Worm (Caenorhabditis elegans): Measurements from ENCODE around the gene phdh-1.

DNA sequence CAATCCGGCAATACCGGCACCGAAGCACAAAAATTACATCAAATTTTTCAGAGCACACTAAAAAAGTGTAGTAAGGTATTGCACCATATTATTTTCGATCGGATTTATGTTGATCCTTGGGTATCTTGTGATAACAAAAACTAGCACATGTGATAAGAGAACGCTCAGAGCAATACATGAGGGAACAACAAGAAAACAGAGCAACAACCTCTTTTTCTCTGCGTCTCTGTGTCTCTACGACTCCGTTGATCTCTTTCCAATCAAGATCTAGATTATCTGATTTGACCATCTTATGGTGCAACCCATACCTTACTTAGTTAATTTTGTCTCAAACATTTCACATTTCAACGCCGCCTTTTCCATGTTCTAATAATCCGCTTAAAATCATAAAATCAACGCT lies 6.0 kb downstream of the phdh-1 start, which contains the start of gene tag-10:
- no peak for TF ChIP-seq nhr-76 (tag; optimal IDR thresholded peaks at IDR 0.05)
- no peak for TF ChIP-seq pha-4 (tag; optimal IDR thresholded peaks at IDR 0.05)
- TF ChIP-seq nhr-237 (tag; optimal IDR thresholded peaks at IDR 0.05), result no peak
- no peak for TF ChIP-seq blmp-1 (tag; optimal IDR thresholded peaks at IDR 0.05)
- no peak for TF ChIP-seq nhr-12 (tag; optimal IDR thresholded peaks at IDR 0.05)
- no peak for TF ChIP-seq unc-62 (GFP tag; optimal IDR thresholded peaks at IDR 0.05)
- TF ChIP-seq ceh-39 (tag; optimal IDR thresholded peaks at IDR 0.05), result no peak
- TF ChIP-seq elt-3 (tag; optimal IDR thresholded peaks at IDR 0.05), result no peak

Measured in whole organism, mixed stage, embryonic.